Worm (Caenorhabditis elegans): ENCODE results near the gene T21C12.4.

Gene T21C12.4

DNA sequence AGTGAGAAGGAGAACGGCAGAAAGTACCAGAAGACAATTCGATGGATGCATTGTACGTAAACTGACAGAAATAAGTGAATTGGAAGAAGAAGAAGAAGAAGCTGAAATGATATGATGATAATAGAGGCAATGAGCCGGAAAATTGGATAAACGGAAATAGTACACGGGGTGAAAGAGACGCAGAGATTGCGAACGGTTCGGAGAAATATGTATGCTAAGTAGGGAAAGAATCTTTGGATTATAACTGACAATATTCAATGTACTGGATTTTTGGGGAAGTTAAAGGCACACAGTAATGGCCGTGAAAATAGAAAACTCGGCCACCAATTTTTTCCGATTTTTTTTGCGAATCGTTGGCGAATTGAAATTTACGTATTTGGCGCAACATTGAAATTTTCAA, 17.5 kb upstream of the T21C12.4 start, which contains the start of gene Y45F3A.4:
Gene Y45F3A.4, minus strand, starts transcription at position 101 of the 400 bp plus-strand sequence.
- TF ChIP-seq ceh-18 (tag; optimal IDR thresholded peaks at IDR 0.05) (no peak), ceh-6 (GFP tag; optimal IDR thresholded peaks at IDR 0.05) (no peak), pat-9 (tag; optimal IDR thresholded peaks at IDR 0.05) (no peak), unc-86 (tag; optimal IDR thresholded peaks at IDR 0.05) (no peak), unc-42 (tag; optimal IDR thresholded peaks at IDR 0.05) (no peak), sdc-2 (tag; optimal IDR thresholded peaks at IDR 0.05) (no peak), gmeb-2 (tag; optimal IDR thresholded peaks at IDR 0.05) (no peak), pha-4 (tag; optimal IDR thresholded peaks at IDR 0.05) (no peak), sox-2 (GFP tag; IDR thresholded peaks at IDR 0.05) (no peak), ceh-2 (tag; optimal IDR thresholded peaks at IDR 0.05) (no peak), sox-4 (tag; optimal IDR thresholded peaks at IDR 0.05) (no peak), rnt-1 (tag; optimal IDR thresholded peaks at IDR 0.05) (no peak), nhr-11 (tag; optimal IDR thresholded peaks at IDR 0.05) (no peak), tbx-7 (tag; optimal IDR thresholded peaks at IDR 0.05) (no peak), pqm-1 (tag; optimal IDR thresholded peaks at IDR 0.05) (no peak), pag-3 (tag; optimal IDR thresholded peaks at IDR 0.05; ENCODE audit: borderline replicate concordance) (no peak)

DNA sequence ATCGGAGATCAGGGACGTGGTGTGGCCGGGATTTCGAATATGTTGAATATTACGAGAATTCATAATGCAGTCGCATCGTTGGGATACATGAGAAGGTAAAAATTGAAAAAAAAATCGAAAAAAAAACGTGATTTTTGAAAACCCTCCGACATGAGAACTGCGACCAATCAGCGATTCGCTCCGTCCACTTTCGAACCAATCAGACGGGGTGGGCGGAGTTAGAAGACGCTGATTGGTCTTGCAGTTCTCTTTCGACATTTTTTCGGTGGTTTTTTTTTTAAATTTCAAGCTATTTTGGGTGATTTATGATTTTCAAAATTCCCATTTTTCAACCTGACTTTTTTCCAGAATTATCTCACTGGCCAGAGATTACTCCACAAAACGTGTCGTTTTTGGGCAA, 11.4 kb upstream of the T21C12.4 start:
- TF ChIP-seq fkh-6 (tag; optimal IDR thresholded peaks at IDR 0.05) (no peak), nfya-1 (tag; optimal IDR thresholded peaks at IDR 0.05) (peak; percentile 75)

DNA sequence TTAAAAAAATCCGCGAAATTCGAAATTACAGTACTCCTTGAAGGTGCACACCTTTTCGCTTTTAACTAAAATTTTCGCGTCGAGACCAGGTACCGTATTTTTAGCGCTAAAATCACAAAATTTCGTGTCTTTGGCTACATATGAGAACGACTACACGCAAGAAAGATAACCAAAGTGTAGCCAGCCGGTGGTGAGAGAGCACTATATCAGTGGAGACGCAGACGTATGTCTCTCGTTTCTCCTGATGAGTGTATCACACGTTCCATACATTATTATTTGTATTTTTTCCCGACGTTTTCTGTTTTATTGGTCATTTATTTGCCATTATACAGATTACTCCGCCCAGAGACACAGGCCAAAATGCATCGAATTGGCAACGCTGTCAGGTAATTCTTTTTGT, 8.1 kb upstream of the T21C12.4 start, which contains the start of gene acdh-11:
Gene acdh-11, plus strand, starts transcription at position 333 of the 400 bp plus-strand sequence.
- TF ChIP-seq elt-2 (tag; optimal IDR thresholded peaks at IDR 0.05) (peak; percentile 19), mec-3 (tag; optimal IDR thresholded peaks at IDR 0.05; ENCODE audit: borderline replicate concordance) (no peak)

DNA sequence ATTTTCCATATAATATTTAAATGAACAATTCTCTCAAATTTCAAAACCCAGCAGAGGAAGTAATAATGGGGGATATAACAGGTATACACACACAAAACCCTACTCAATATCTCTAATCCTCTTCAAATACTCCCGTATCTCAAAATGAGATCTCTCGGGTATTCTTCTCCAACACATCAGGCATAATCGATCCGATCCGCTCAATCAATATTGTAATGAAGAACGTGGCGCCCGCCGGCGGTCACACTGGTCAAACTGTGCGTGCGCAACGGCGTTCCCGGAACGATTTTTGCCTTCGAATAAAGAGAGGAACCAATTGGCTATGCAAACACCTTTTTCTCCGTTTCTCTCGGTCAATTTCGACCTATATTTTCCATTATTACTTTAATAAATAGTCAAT, 4.7 kb upstream of the T21C12.4 start:
- TF ChIP-seq ceh-34 (tag; optimal IDR thresholded peaks at IDR 0.05) (no peak), sdc-2 (tag; optimal IDR thresholded peaks at IDR 0.05) (no peak), pax-1 (tag; optimal IDR thresholded peaks at IDR 0.05) (no peak), gmeb-2 (tag; optimal IDR thresholded peaks at IDR 0.05) (no peak), dve-1 (tag; optimal IDR thresholded peaks at IDR 0.05) (no peak)

DNA sequence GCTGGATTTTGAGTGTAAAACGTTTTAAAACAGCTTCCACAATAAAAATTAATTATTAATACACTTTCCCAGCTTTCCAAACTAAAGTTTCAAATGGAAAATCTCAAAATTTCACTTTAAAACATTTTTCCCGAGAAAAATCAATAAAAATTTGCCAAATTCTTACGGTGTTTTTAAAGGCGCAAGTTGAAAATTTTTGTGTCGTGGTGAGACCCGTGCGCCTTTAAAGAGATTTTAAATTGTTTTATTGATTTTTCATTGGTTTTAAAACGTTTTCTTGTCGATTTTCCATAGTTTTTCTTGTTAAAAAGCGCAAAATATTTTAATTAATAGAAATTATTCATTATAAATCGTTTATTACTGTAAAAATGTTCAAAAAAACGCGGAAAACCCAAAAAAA, 4.1 kb upstream of the T21C12.4 start, which contains the start of gene Y45F3A.1:
Gene Y45F3A.1, minus strand, starts transcription at position 12 of the 400 bp plus-strand sequence.
- TF ChIP-seq hlh-30 (tag; optimal IDR thresholded peaks at IDR 0.05; ENCODE audit: insufficient read depth) (no peak), nhr-232 (tag; optimal IDR thresholded peaks at IDR 0.05) (no peak), che-1 (tag; optimal IDR thresholded peaks at IDR 0.05) (no peak), fkh-10 (GFP tag; optimal IDR thresholded peaks at IDR 0.05) (no peak), hlh-15 (tag; optimal IDR thresholded peaks at IDR 0.05) (no peak), ceh-31 (tag; optimal IDR thresholded peaks at IDR 0.05) (no peak), dmd-4 (tag; optimal IDR thresholded peaks at IDR 0.05; ENCODE audit: borderline replicate concordance) (no peak), ceh-34 (tag; optimal IDR thresholded peaks at IDR 0.05) (no peak), lin-11 (tag; optimal IDR thresholded peaks at IDR 0.05) (no peak), fkh-6 (tag; optimal IDR thresholded peaks at IDR 0.05) (no peak), sox-2 (GFP tag; IDR thresholded peaks at IDR 0.05) (no peak), ceh-2 (tag; optimal IDR thresholded peaks at IDR 0.05) (no peak)

DNA sequence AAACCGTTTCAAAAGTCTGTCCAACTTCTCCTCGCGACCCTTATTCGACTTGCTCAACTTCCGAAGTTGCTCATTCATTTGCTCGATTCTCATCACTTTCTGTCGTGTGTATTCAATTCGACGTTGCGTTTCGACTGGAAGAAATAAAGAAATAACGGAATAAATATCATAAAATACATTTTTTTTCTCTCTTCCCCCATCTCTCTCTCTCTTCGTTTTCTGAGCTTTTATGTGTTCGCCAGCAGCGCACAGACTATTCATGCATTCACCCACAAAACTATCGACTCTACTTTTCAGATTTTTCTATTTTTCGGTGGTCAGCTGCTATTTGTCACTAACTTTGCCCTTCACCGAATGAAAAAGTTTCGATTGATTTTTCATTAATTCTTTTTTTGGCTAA, 2.5 kb upstream of the T21C12.4 start, which contains the start of gene rab-30:
Gene rab-30, plus strand, starts transcription at position 301 of the 400 bp plus-strand sequence.
- TF ChIP-seq zip-5 (tag; optimal IDR thresholded peaks at IDR 0.05) (no peak), ceh-34 (tag; optimal IDR thresholded peaks at IDR 0.05) (no peak), elt-2 (tag; optimal IDR thresholded peaks at IDR 0.05) (no peak), ceh-6 (GFP tag; optimal IDR thresholded peaks at IDR 0.05) (no peak), lin-11 (tag; optimal IDR thresholded peaks at IDR 0.05) (no peak), pag-3 (tag; optimal IDR thresholded peaks at IDR 0.05; ENCODE audit: borderline replicate concordance) (no peak)

All from whole organism, late embryonic.